Worm (Caenorhabditis elegans) whole organism, midembryonic: ENCODE measurements around the gene C02F5.2.
A peak's percentile ranks its signal among the peaks of the same experiment; 100 is the strongest.

ENCODE experiments used
- T22C8.4 ChIP-seq: fragments of 200-800 bp; sonication (Bioruptor generic); IDR thresholded peaks from 2 replicates; pipeline ENCODE4 v1.3.6; 2022; ENCODE audit warnings: missing genetic modification characterization, missing compliant biosample characterization
- flt-1 ChIP-seq: fragments of 200-800 bp; sonication (Bioruptor generic); IDR thresholded peaks from 2 replicates; pipeline ENCODE4 v1.3.6; 2022; ENCODE audit warnings: missing genetic modification characterization, missing compliant biosample characterization
- klf-2 ChIP-seq: fragments of 200-800 bp; sonication (Bioruptor generic); conservative IDR thresholded peaks from 2 replicates; pipeline ENCODE4 v1.3.6; 2022; ENCODE audit warnings: missing genetic modification reagents, missing genetic modification characterization, missing compliant biosample characterization
- med-1 ChIP-seq: sonication (generic microtip); optimal IDR thresholded peaks from 2 replicates; lab custom pipeline; 2017; ENCODE audit warnings: missing genetic modification characterization, mild to moderate bottlenecking, missing compliant biosample characterization, antibody characterized with exemption, missing genetic modification reagents; ENCODE audit not compliant: insufficient read depth
- ref-1 ChIP-seq: fragments of 200-800 bp; sonication (Bioruptor generic); conservative IDR thresholded peaks from 2 replicates; pipeline ENCODE4 v1.3.6; 2022; ENCODE audit warnings: missing genetic modification reagents, missing genetic modification characterization, missing compliant biosample characterization
- tab-1 ChIP-seq: fragments of 200-800 bp; sonication (Bioruptor generic); IDR thresholded peaks from 2 replicates; pipeline ENCODE4 v1.3.6; 2022; ENCODE audit warnings: missing genetic modification characterization, missing compliant biosample characterization
- ztf-23 ChIP-seq: fragments of 200-800 bp; sonication (Bioruptor generic); IDR thresholded peaks from 2 replicates; pipeline ENCODE4 v1.3.6; 2022; ENCODE audit warnings: missing genetic modification reagents, missing genetic modification characterization, missing compliant biosample characterization
- ztf-29 ChIP-seq: fragments of 200-800 bp; sonication (Bioruptor generic); IDR thresholded peaks from 2 replicates; pipeline ENCODE4 v1.3.6; 2022; ENCODE audit warnings: missing genetic modification reagents, missing genetic modification characterization, missing compliant biosample characterization

- no peak for TF ChIP-seq ztf-23
- TF ChIP-seq T22C8.4 (GFP tag; lab: Robert Waterston, UW): no peak
- TF ChIP-seq flt-1 (GFP tag; lab: Robert Waterston, UW): 0 out of 2 replicates have a peak, but pooled peaks have one; percentile 23
- no peak for TF ChIP-seq med-1 (GFP tag; lab: Kevin White, UChicago)
- no peak for TF ChIP-seq tab-1 (GFP tag; lab: Robert Waterston, UW)
- TF ChIP-seq klf-2: no peak
- TF ChIP-seq ref-1: no peak
- no peak for TF ChIP-seq ztf-29 (GFP tag; lab: Robert Waterston, UW)
Observed at ce11 chrIII:8265753-8266152, 16.3 kb downstream of the C02F5.2 start, which contains the start of gene mrps-9.
